Worm (Caenorhabditis elegans) whole organism, L1 larva: ENCODE results near the gene K08E4.2.
A peak's percentile ranks its signal among the peaks of the same experiment; 100 is the strongest.

ENCODE experiments used
- C04F5.9 ChIP-seq: sonication (generic microtip); optimal IDR thresholded peaks from 2 replicates; lab custom pipeline; 2016; ENCODE audit warnings: missing genetic modification characterization, missing compliant biosample characterization
- C16A3.4 ChIP-seq: fragments of 150-350 bp; optimal IDR thresholded peaks from 2 replicates; lab custom pipeline; 2014; ENCODE audit warnings: missing biosample characterization, missing genetic modification characterization
- C34B4.2 ChIP-seq: sonication (generic microtip); optimal IDR thresholded peaks from 2 replicates; lab custom pipeline; 2017; ENCODE audit warnings: mild to moderate bottlenecking, missing genetic modification characterization, missing compliant biosample characterization
- Y116A8C.19 ChIP-seq: sonication (generic microtip); optimal IDR thresholded peaks from 2 replicates; lab custom pipeline; 2016; ENCODE audit warnings: missing compliant biosample characterization, missing genetic modification characterization, borderline replicate concordance
- aha-1 ChIP-seq: fragments of 150-350 bp; optimal IDR thresholded peaks from 2 replicates; lab custom pipeline; 2014; ENCODE audit warnings: missing biosample characterization, missing genetic modification characterization
- alr-1 ChIP-seq: fragments of 200-800 bp; sonication (Bioruptor generic); optimal IDR thresholded peaks from 2 replicates; lab custom pipeline; 2018; ENCODE audit warnings: borderline replicate concordance, mild to moderate bottlenecking, missing genetic modification characterization, missing compliant biosample characterization
- aly-2 ChIP-seq: fragments of 150-350 bp; optimal IDR thresholded peaks from 2 replicates; lab custom pipeline; 2014; ENCODE audit warnings: missing biosample characterization, missing genetic modification characterization
- ama-1 ChIP-seq: fragments of 150-350 bp; optimal IDR thresholded peaks from 2 replicates; lab custom pipeline; 2014
- blmp-1 ChIP-seq: fragments of 150-350 bp; optimal IDR thresholded peaks from 2 replicates; lab custom pipeline; 2014; ENCODE audit warnings: missing biosample characterization, missing genetic modification characterization
- ceh-8 ChIP-seq: fragments of 200-800 bp; sonication (Bioruptor generic); optimal IDR thresholded peaks from 2 replicates; lab custom pipeline; 2018; ENCODE audit warnings: mild to moderate bottlenecking, missing genetic modification characterization, moderate library complexity, missing compliant biosample characterization
- ceh-82 ChIP-seq, 3 experiments: fragments of 150-350 bp in 1 of 3; sonication (generic microtip) in 2 of 3; optimal IDR thresholded peaks; 2 replicates each; lab custom pipeline; 2014 to 2017; ENCODE audit warnings: missing biosample characterization in 3 of 3, missing genetic modification characterization in 3 of 3
- ceh-88 ChIP-seq: fragments of 200-800 bp; sonication (Bioruptor generic); IDR thresholded peaks from 2 replicates; pipeline ENCODE4 v1.3.6; 2022; ENCODE audit warnings: missing genetic modification characterization, missing compliant biosample characterization
- ceh-90 ChIP-seq: sonication (generic microtip); optimal IDR thresholded peaks from 2 replicates; lab custom pipeline; 2016; ENCODE audit warnings: missing genetic modification characterization, missing compliant biosample characterization
- dsc-1 ChIP-seq: sonication (generic microtip); optimal IDR thresholded peaks from 2 replicates; lab custom pipeline; 2016; ENCODE audit warnings: mild to moderate bottlenecking, missing genetic modification characterization, missing compliant biosample characterization
- efl-1 ChIP-seq, 4 experiments: fragments of 150-350 bp; optimal IDR thresholded peaks in 3 of 4; peaks in 1 of 4; 1 replicate in 1 of 4; 2 replicates in 3 of 4; lab custom pipeline; 2014; ENCODE audit warnings: missing biosample characterization in 2 of 4, missing genetic modification characterization in 2 of 4, missing genetic modification reagents in 2 of 4
- efl-3 ChIP-seq: fragments of 200-800 bp; sonication (Bioruptor generic); optimal IDR thresholded peaks from 2 replicates; lab custom pipeline; 2018; ENCODE audit warnings: mild to moderate bottlenecking, missing genetic modification characterization, missing compliant biosample characterization
- egl-13 ChIP-seq: sonication (generic microtip); optimal IDR thresholded peaks from 2 replicates; lab custom pipeline; 2016; ENCODE audit warnings: missing genotype, missing genetic modification reagents, missing genetic modification characterization, missing compliant biosample characterization
- elt-3 ChIP-seq, 6 experiments: fragments of 150-350 bp in 1 of 6; sonication (generic microtip); optimal IDR thresholded peaks; 2 replicates each; lab custom pipeline; 2017 to 2018; ENCODE audit warnings: missing biosample characterization in 6 of 6, missing genetic modification characterization in 6 of 6, inconsistent platforms in 1 of 6
- ets-5 ChIP-seq: fragments of 200-800 bp; sonication (Bioruptor generic); IDR thresholded peaks from 2 replicates; pipeline ENCODE4 v1.3.6; 2022; ENCODE audit warnings: missing genetic modification characterization, missing compliant biosample characterization
- fkh-10 ChIP-seq: sonication (generic microtip); optimal IDR thresholded peaks from 2 replicates; lab custom pipeline; 2017; ENCODE audit warnings: missing biosample characterization, missing genetic modification reagents, missing genetic modification characterization
- fos-1 ChIP-seq: fragments of 150-350 bp; optimal IDR thresholded peaks from 2 replicates; lab custom pipeline; 2014; ENCODE audit warnings: missing biosample characterization, missing genetic modification characterization
- grh-1 ChIP-seq: fragments of 200-800 bp; sonication (Bioruptor generic); IDR thresholded peaks from 2 replicates; pipeline ENCODE4 v1.3.6; 2022; ENCODE audit warnings: missing genetic modification reagents, missing genetic modification characterization, missing compliant biosample characterization
- hlh-4 ChIP-seq: sonication (generic microtip); optimal IDR thresholded peaks from 2 replicates; lab custom pipeline; 2016; ENCODE audit warnings: mild to moderate bottlenecking, missing genetic modification characterization, missing compliant biosample characterization
- hpl-2 ChIP-seq: fragments of 150-350 bp; optimal IDR thresholded peaks from 2 replicates; lab custom pipeline; 2014; ENCODE audit warnings: missing biosample characterization, missing genetic modification reagents, missing genetic modification characterization
- irx-1 ChIP-seq: sonication (generic microtip); optimal IDR thresholded peaks from 2 replicates; lab custom pipeline; 2016; ENCODE audit warnings: missing genetic modification characterization, missing compliant biosample characterization
- isw-1 ChIP-seq: fragments of 200-800 bp; sonication (Bioruptor generic); IDR thresholded peaks from 2 replicates; pipeline ENCODE4 v1.3.6; 2022; ENCODE audit warnings: missing genetic modification characterization, missing compliant biosample characterization
- lin-14 ChIP-seq: fragments of 200-800 bp; sonication (Bioruptor generic); optimal IDR thresholded peaks from 2 replicates; lab custom pipeline; 2018; ENCODE audit warnings: mild to moderate bottlenecking, missing genetic modification characterization, moderate library complexity, missing compliant biosample characterization
- lin-39 ChIP-seq: fragments of 150-350 bp; optimal IDR thresholded peaks from 2 replicates; lab custom pipeline; 2014; ENCODE audit warnings: missing biosample characterization, missing genetic modification reagents, missing genetic modification characterization
- lir-3 ChIP-seq: sonication (generic microtip); optimal IDR thresholded peaks from 2 replicates; lab custom pipeline; 2016; ENCODE audit warnings: mild to moderate bottlenecking, missing genetic modification characterization, moderate library complexity, missing compliant biosample characterization; ENCODE audit not compliant: poor library complexity
- mep-1 ChIP-seq: fragments of 150-350 bp; optimal IDR thresholded peaks from 2 replicates; lab custom pipeline; 2014; ENCODE audit warnings: missing biosample characterization, missing genetic modification characterization
- nhr-12 ChIP-seq: sonication (generic microtip); optimal IDR thresholded peaks from 2 replicates; lab custom pipeline; 2017; ENCODE audit warnings: missing biosample characterization, missing genetic modification characterization
- nhr-19 ChIP-seq: fragments of 200-800 bp; sonication (Bioruptor generic); conservative IDR thresholded peaks from 2 replicates; pipeline ENCODE4 v1.3.6; 2022; ENCODE audit warnings: missing genetic modification characterization, missing compliant biosample characterization
- nhr-237 ChIP-seq: fragments of 150-350 bp; optimal IDR thresholded peaks from 2 replicates; lab custom pipeline; 2014; ENCODE audit warnings: missing biosample characterization, missing genetic modification characterization
- nhr-28 ChIP-seq: fragments of 150-350 bp; optimal IDR thresholded peaks from 2 replicates; lab custom pipeline; 2014; ENCODE audit warnings: missing biosample characterization, missing genetic modification characterization
- nhr-47 ChIP-seq: sonication (generic microtip); optimal IDR thresholded peaks from 2 replicates; lab custom pipeline; 2016; ENCODE audit warnings: mild to moderate bottlenecking, missing genetic modification characterization, moderate library complexity, missing compliant biosample characterization
- nhr-76 ChIP-seq: sonication (generic microtip); optimal IDR thresholded peaks from 2 replicates; lab custom pipeline; 2017; ENCODE audit warnings: missing biosample characterization, missing genetic modification characterization
- nhr-77 ChIP-seq: fragments of 150-350 bp; optimal IDR thresholded peaks from 2 replicates; lab custom pipeline; 2014; ENCODE audit warnings: missing biosample characterization, missing genetic modification characterization
- nhr-84 ChIP-seq: sonication (generic microtip); optimal IDR thresholded peaks from 2 replicates; lab custom pipeline; 2017; ENCODE audit warnings: missing biosample characterization, missing genetic modification characterization
- nhr-90 ChIP-seq: sonication (generic microtip); optimal IDR thresholded peaks from 2 replicates; lab custom pipeline; 2016; ENCODE audit warnings: mild to moderate bottlenecking, missing genetic modification characterization, missing compliant biosample characterization; ENCODE audit not compliant: poor library complexity
- pax-3 ChIP-seq: fragments of 200-800 bp; sonication (Bioruptor generic); optimal IDR thresholded peaks from 2 replicates; lab custom pipeline; 2018; ENCODE audit warnings: mild to moderate bottlenecking, missing genetic modification characterization, moderate library complexity, missing compliant biosample characterization
- pqm-1 ChIP-seq: sonication (generic microtip); optimal IDR thresholded peaks from 3 replicates; lab custom pipeline; 2017; ENCODE audit warnings: missing biosample characterization, missing genetic modification characterization
- rnt-1 ChIP-seq: sonication (generic microtip); optimal IDR thresholded peaks from 2 replicates; lab custom pipeline; 2016; ENCODE audit warnings: mild to moderate bottlenecking, missing genetic modification characterization, moderate library complexity, missing compliant biosample characterization
- sox-4 ChIP-seq: sonication (generic microtip); optimal IDR thresholded peaks from 2 replicates; lab custom pipeline; 2016; ENCODE audit warnings: missing genetic modification characterization, missing compliant biosample characterization
- sptf-1 ChIP-seq: fragments of 150-350 bp; optimal IDR thresholded peaks from 2 replicates; lab custom pipeline; 2014; ENCODE audit warnings: missing biosample characterization, missing genetic modification characterization
- tbx-2 ChIP-seq: sonication (generic microtip); optimal IDR thresholded peaks from 2 replicates; lab custom pipeline; 2016; ENCODE audit warnings: missing genetic modification characterization, missing compliant biosample characterization
- tlp-1 ChIP-seq: fragments of 150-350 bp; optimal IDR thresholded peaks from 2 replicates; lab custom pipeline; 2014; ENCODE audit warnings: missing biosample characterization, missing genetic modification characterization
- unc-130 ChIP-seq: fragments of 150-350 bp; optimal IDR thresholded peaks from 2 replicates; lab custom pipeline; 2017; ENCODE audit warnings: missing biosample characterization, missing genetic modification characterization, inconsistent platforms
- unc-30 ChIP-seq: sonication (generic microtip); optimal IDR thresholded peaks from 2 replicates; lab custom pipeline; 2017; ENCODE audit warnings: missing biosample characterization, missing genetic modification characterization
- unc-62 ChIP-seq: fragments of 150-350 bp; optimal IDR thresholded peaks from 2 replicates; lab custom pipeline; 2014; ENCODE audit warnings: missing biosample characterization, missing genetic modification reagents, missing genetic modification characterization
- unc-86 ChIP-seq: sonication (generic microtip); optimal IDR thresholded peaks from 2 replicates; lab custom pipeline; 2016; ENCODE audit warnings: missing genetic modification characterization, missing compliant biosample characterization
- xbp-1 ChIP-seq: sonication (generic microtip); optimal IDR thresholded peaks from 2 replicates; lab custom pipeline; 2016; ENCODE audit warnings: missing genetic modification characterization, missing compliant biosample characterization
- zag-1 ChIP-seq: fragments of 150-350 bp; optimal IDR thresholded peaks from 2 replicates; lab custom pipeline; 2014; ENCODE audit warnings: missing biosample characterization, missing genetic modification characterization
- ztf-11 ChIP-seq, 2 experiments: sonication (generic microtip); optimal IDR thresholded peaks; 2 replicates each; lab custom pipeline; 2016 to 2017; ENCODE audit warnings: missing genetic modification characterization in 2 of 2, missing biosample characterization in 1 of 2, missing compliant biosample characterization in 1 of 2
- ztf-4 ChIP-seq: fragments of 150-350 bp; optimal IDR thresholded peaks from 2 replicates; lab custom pipeline; 2014; ENCODE audit warnings: missing biosample characterization, missing genetic modification characterization

Gene K08E4.2

DNA sequence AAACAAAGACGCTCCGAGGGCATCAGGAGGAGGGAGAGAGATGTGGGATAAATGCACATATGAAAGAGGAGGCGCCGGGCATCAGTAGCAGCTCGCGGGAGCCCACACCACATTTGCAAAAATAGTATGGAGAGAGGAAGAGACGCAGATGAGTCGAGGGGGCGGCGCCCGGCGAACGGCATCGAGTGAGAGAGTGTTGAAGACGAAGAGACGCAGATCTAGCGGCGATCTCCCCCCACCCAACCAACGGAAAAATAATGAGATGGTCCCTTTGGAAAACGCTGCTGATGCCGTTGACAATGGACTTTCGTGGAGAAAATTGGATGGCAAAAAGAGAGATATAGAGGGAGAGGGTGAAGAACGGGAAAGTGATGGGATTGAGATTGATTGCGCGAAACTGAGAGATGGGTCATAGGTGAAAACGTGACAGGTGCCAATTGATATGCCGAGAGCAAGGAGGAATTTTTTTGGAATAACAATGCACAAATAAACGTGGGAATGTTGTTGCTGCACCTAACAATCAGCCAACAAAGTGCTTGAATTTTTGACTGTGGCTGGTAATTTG lies 43.9 kb downstream of the K08E4.2 start (continued):
- no peak for TF ChIP-seq ceh-90 (tag; lab: Kevin White, UChicago)
- no peak for TF ChIP-seq grh-1 (GFP tag; lab: Robert Waterston, UW)
- TF ChIP-seq tbx-2: peak; percentile 42
- no peak for TF ChIP-seq ceh-8 (GFP tag; lab: Kevin White, UChicago)
- TF ChIP-seq alr-1: no peak
- no peak for TF ChIP-seq sox-4
- no peak for TF ChIP-seq blmp-1 (tag; lab: Kevin White, UChicago)
- TF ChIP-seq fkh-10 (GFP tag; lab: Kevin White, UChicago): no peak
- TF ChIP-seq lin-14 (GFP tag; lab: Kevin White, UChicago): peak; percentile 96
- no peak for TF ChIP-seq aly-2 (tag; lab: Kevin White, UChicago)
- TF ChIP-seq hpl-2 (GFP tag; lab: Kevin White, UChicago): no peak
- TF ChIP-seq dsc-1 (tag; lab: Kevin White, UChicago): peak; percentile 43
- TF ChIP-seq aha-1 (tag; lab: Kevin White, UChicago): no peak
- no peak for TF ChIP-seq ceh-82 (tag; optimal IDR thresholded peaks at IDR 0.05; lab: Kevin White, UChicago)
- TF ChIP-seq efl-3 (GFP tag; lab: Kevin White, UChicago): no peak
- TF ChIP-seq efl-1 (optimal IDR thresholded peaks at IDR 0.05; lab: Kevin White, UChicago): peak in 1 of 2 experiments; percentile 3
- TF ChIP-seq efl-1 (GFP tag; optimal IDR thresholded peaks at IDR 0.05 in 1 of 2; lab: Kevin White, UChicago): peak in 1 of 2 experiments; percentile 73
- no peak for TF ChIP-seq unc-62
- TF ChIP-seq sptf-1 (tag; lab: Kevin White, UChicago): no peak
- TF ChIP-seq nhr-77 (tag; lab: Kevin White, UChicago): no peak
- no peak for TF ChIP-seq tlp-1 (tag; lab: Kevin White, UChicago)
- TF ChIP-seq pax-3 (tag; lab: Kevin White, UChicago): no peak
- TF ChIP-seq elt-3 (tag; optimal IDR thresholded peaks at IDR 0.05; lab: Kevin White, UChicago): no peak
- no peak for TF ChIP-seq unc-30 (tag; lab: Kevin White, UChicago)
- peak; percentile 77 for TF ChIP-seq rnt-1 (tag; lab: Kevin White, UChicago)
- no peak for TF ChIP-seq Y116A8C.19 (tag; lab: Kevin White, UChicago)
- TF ChIP-seq C34B4.2 (tag; lab: Kevin White, UChicago): no peak
- TF ChIP-seq ets-5 (GFP tag; lab: Robert Waterston, UW): no peak
- no peak for TF ChIP-seq C16A3.4 (tag; lab: Kevin White, UChicago)
- TF ChIP-seq mep-1: no peak
- no peak for TF ChIP-seq unc-130 (tag; lab: Kevin White, UChicago)
- peak; percentile 44 for TF ChIP-seq nhr-19
- TF ChIP-seq isw-1 (GFP tag; lab: Robert Waterston, UW): no peak
- TF ChIP-seq lin-39 (tag; lab: Kevin White, UChicago): peak; percentile 42
- no peak for TF ChIP-seq nhr-12 (tag; lab: Kevin White, UChicago)
- TF ChIP-seq xbp-1: peak; percentile 25
- TF ChIP-seq fos-1 (tag; lab: Kevin White, UChicago): no peak
- no peak for TF ChIP-seq ceh-88 (GFP tag; lab: Robert Waterston, UW)
- TF ChIP-seq hlh-4 (tag; lab: Kevin White, UChicago): no peak
- TF ChIP-seq C04F5.9 (tag; lab: Kevin White, UChicago): no peak
- TF ChIP-seq nhr-90 (tag; lab: Kevin White, UChicago): no peak
- no peak for TF ChIP-seq egl-13 (tag; lab: Kevin White, UChicago)
- no peak for TF ChIP-seq ztf-4
- no peak for TF ChIP-seq nhr-237 (tag; lab: Kevin White, UChicago)
- no peak for TF ChIP-seq nhr-47 (tag; lab: Kevin White, UChicago)
- TF ChIP-seq irx-1: no peak
- TF ChIP-seq nhr-84: no peak
- no peak for TF ChIP-seq lir-3 (tag; lab: Kevin White, UChicago)
- no peak for TF ChIP-seq ama-1 (lab: Kevin White, UChicago)
- no peak for TF ChIP-seq ztf-11 (tag; optimal IDR thresholded peaks at IDR 0.05; lab: Kevin White, UChicago)
- TF ChIP-seq nhr-76 (tag; lab: Kevin White, UChicago): no peak
- TF ChIP-seq zag-1 (tag; lab: Kevin White, UChicago): no peak
- no peak for TF ChIP-seq nhr-28 (tag; lab: Kevin White, UChicago)
- TF ChIP-seq pqm-1 (tag; lab: Kevin White, UChicago): no peak
- no peak for TF ChIP-seq unc-86 (tag; lab: Kevin White, UChicago)
